Fruit fly (Drosophila melanogaster) whole organism, wandering third instar larva: ENCODE measurements around the gene Dscam4.

Experiments used
- Abd-B ChIP-seq: fragments of >200 bp; optimal IDR thresholded peaks from 2 replicates; lab custom pipeline; 2017; ENCODE audit warnings: missing biosample characterization, missing genetic modification characterization
- Hr83 ChIP-seq: fragments of 200-300 bp; sonication (Bioruptor generic); optimal IDR thresholded peaks from 2 replicates; lab custom pipeline; 2016; ENCODE audit warnings: missing biosample characterization, mild to moderate bottlenecking, missing genetic modification characterization, moderate library complexity; ENCODE audit not compliant: poor library complexity, severe bottlenecking
- N ChIP-seq: fragments of >200 bp; optimal IDR thresholded peaks from 2 replicates; lab custom pipeline; 2018; ENCODE audit warnings: missing biosample characterization, missing external identifiers, missing genetic modification characterization
- dl ChIP-seq, 2 experiments: fragments of 175-275, 200-275 bp in 1 of 2; fragments of 200-275 bp in 1 of 2; sonication (Bioruptor generic); optimal IDR thresholded peaks; lab custom pipeline; 2018; ENCODE audit warnings: mild to moderate bottlenecking in 2 of 2, missing biosample characterization in 2 of 2, missing genetic modification characterization in 2 of 2, moderate library complexity in 2 of 2; ENCODE audit not compliant: partially characterized antibody in 2 of 2, insufficient read depth in 1 of 2
- dmrt93B ChIP-seq: fragments of 200-800 bp; sonication (Bioruptor generic); optimal IDR thresholded peaks from 2 replicates; lab custom pipeline; 2018; ENCODE audit warnings: missing biosample characterization, mild to moderate bottlenecking, missing genetic modification characterization
- ey ChIP-seq: fragments of 200-800 bp; sonication (Bioruptor generic); optimal IDR thresholded peaks from 2 replicates; lab custom pipeline; 2016; ENCODE audit warnings: missing biosample characterization, missing genetic modification characterization
- lola ChIP-seq: fragments of >200 bp; optimal IDR thresholded peaks from 2 replicates; lab custom pipeline; 2017; ENCODE audit warnings: missing biosample characterization, missing genetic modification characterization
- psq ChIP-seq: fragments of 200-800 bp; sonication (Bioruptor generic); optimal IDR thresholded peaks from 3 replicates; lab custom pipeline; 2017; ENCODE audit warnings: missing biosample characterization, mild to moderate bottlenecking, missing genetic modification characterization, moderate library complexity
- sage ChIP-seq: fragments of 200-800 bp; sonication (Bioruptor generic); optimal IDR thresholded peaks from 2 replicates; lab custom pipeline; 2016; ENCODE audit warnings: missing biosample characterization, mild to moderate bottlenecking, missing genetic modification characterization

DNA sequence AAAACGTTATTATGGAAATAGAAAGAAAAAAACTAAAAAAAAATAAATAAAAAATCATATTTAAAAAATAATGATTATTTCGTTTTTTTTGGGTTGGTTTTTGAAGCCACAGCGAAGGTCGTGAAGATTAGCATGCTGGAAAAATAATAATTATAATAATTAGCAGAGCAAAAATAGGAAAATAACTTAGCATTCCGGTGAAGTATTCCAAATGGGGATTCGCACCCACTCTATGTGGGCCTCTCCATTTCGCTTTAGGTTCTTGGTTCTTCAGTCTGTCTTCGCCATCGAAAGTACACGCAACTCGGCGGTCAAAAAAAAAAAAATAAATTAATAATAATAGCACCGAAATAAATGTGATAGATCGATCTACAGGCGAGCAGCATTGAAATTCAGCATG lies 89.8 kb downstream of the Dscam4 start, which contains the start of gene CG34462:
- TF ChIP-seq ey (no peak), dmrt93B (GFP tag; lab: Kevin White, UChicago) (no peak), psq (no peak), N (GFP tag; lab: Kevin White, UChicago) (no peak), Hr83 (GFP tag; lab: Kevin White, UChicago) (no peak), dl (GFP tag; optimal IDR thresholded peaks at IDR 0.05; lab: Kevin White, UChicago; ENCODE audit: insufficient read depth in 1 of 2, partially characterized antibody in 2 of 2) (no peak), sage (GFP tag; lab: Kevin White, UChicago) (no peak), lola (GFP tag; lab: Kevin White, UChicago) (no peak), Abd-B (GFP tag; lab: Kevin White, UChicago) (no peak)
